Fruit fly (Drosophila melanogaster) whole organism, embryonic: ENCODE results near the gene CG10996.

ENCODE experiments used
- Atf6 ChIP-seq: fragments of 200-800 bp; sonication (Bioruptor generic); IDR thresholded peaks from 2 replicates; pipeline ENCODE4 v1.3.6; 2022; ENCODE audit warnings: missing biosample characterization, missing genetic modification characterization
- Awh ChIP-seq: fragments of 200-800 bp; sonication (Bioruptor generic); IDR thresholded peaks from 2 replicates; pipeline ENCODE4, ENCODE4 v1.3.6; 2022; ENCODE audit warnings: missing biosample characterization, missing genetic modification characterization
- B-H1 ChIP-seq: fragments of 200-800 bp; sonication (Bioruptor generic); IDR thresholded peaks from 3 replicates; pipeline ENCODE4 v1.3.6; 2022; ENCODE audit warnings: missing biosample characterization, missing genetic modification characterization
- BtbVII ChIP-seq: fragments of 200-800 bp; sonication (Bioruptor generic); optimal IDR thresholded peaks from 3 replicates; lab custom pipeline; 2017; ENCODE audit warnings: missing biosample characterization, mild to moderate bottlenecking, missing genetic modification characterization
- Bteb2 ChIP-seq: fragments of 200-800 bp; sonication (Bioruptor generic); optimal IDR thresholded peaks from 2 replicates; lab custom pipeline; 2016; ENCODE audit warnings: missing biosample characterization, missing genetic modification characterization
- CG10147 ChIP-seq: fragments of 200-800 bp; sonication (Bioruptor generic); optimal IDR thresholded peaks from 2 replicates; lab custom pipeline; 2019; ENCODE audit warnings: missing biosample characterization, mild to moderate bottlenecking, missing genetic modification characterization, moderate library complexity
- CG10654 ChIP-seq: fragments of 200-800 bp; sonication (Bioruptor generic); optimal IDR thresholded peaks from 2 replicates; lab custom pipeline; 2016; ENCODE audit warnings: missing biosample characterization, missing genetic modification characterization
- CG12155 ChIP-seq: fragments of 200-800 bp; sonication (Bioruptor generic); optimal IDR thresholded peaks from 3 replicates; lab custom pipeline; 2016; ENCODE audit warnings: missing biosample characterization, missing genetic modification characterization
- CG1233 ChIP-seq: fragments of 200-800 bp; sonication (Bioruptor generic); optimal IDR thresholded peaks from 4 replicates; lab custom pipeline; 2018; ENCODE audit warnings: missing biosample characterization, mild to moderate bottlenecking, missing genetic modification characterization
- CG13296 ChIP-seq: fragments of 200-800 bp; sonication (Bioruptor generic); optimal IDR thresholded peaks from 3 replicates; lab custom pipeline; 2018; ENCODE audit warnings: missing biosample characterization, mild to moderate bottlenecking, missing genetic modification characterization
- CG13424 ChIP-seq: fragments of 200-800 bp; sonication (Bioruptor generic); optimal IDR thresholded peaks from 2 replicates; lab custom pipeline; 2019; ENCODE audit warnings: missing biosample characterization, mild to moderate bottlenecking, missing genetic modification characterization, moderate library complexity
- CG13775 ChIP-seq: fragments of 200-800 bp; sonication (Bioruptor generic); optimal IDR thresholded peaks from 3 replicates; lab custom pipeline; 2017; ENCODE audit warnings: missing biosample characterization, mild to moderate bottlenecking, missing genetic modification characterization
- CG14014 ChIP-seq: fragments of 200-800 bp; sonication (Bioruptor generic); IDR thresholded peaks from 2 replicates; pipeline ENCODE4 v1.3.6; 2022; ENCODE audit warnings: missing biosample characterization, missing genetic modification characterization
- CG14050 ChIP-seq: fragments of 200-800 bp; sonication (Bioruptor generic); IDR thresholded peaks from 3 replicates; pipeline ENCODE4 v1.3.6; 2022; ENCODE audit warnings: missing biosample characterization, missing genetic modification characterization
- CG1602 ChIP-seq: fragments of 200-800 bp; sonication (Bioruptor generic); optimal IDR thresholded peaks from 3 replicates; lab custom pipeline; 2016; ENCODE audit warnings: missing biosample characterization, missing genetic modification characterization
- CG2120 ChIP-seq: fragments of 200-800 bp; sonication (Bioruptor generic); optimal IDR thresholded peaks from 3 replicates; lab custom pipeline; 2016; ENCODE audit warnings: missing biosample characterization, missing genetic modification characterization
- CG4854 ChIP-seq: fragments of 200-800 bp; sonication (Bioruptor generic); optimal IDR thresholded peaks from 2 replicates; lab custom pipeline; 2016; ENCODE audit warnings: missing biosample characterization, missing genetic modification characterization, inconsistent platforms
- CG7745 ChIP-seq: fragments of 200-800 bp; sonication (Bioruptor generic); optimal IDR thresholded peaks from 2 replicates; lab custom pipeline; 2018; ENCODE audit warnings: missing biosample characterization, mild to moderate bottlenecking, missing genetic modification characterization, moderate library complexity
- CG7987 ChIP-seq: fragments of 200-800 bp; sonication (Bioruptor generic); optimal IDR thresholded peaks from 2 replicates; lab custom pipeline; 2018; ENCODE audit warnings: missing biosample characterization, mild to moderate bottlenecking, missing genetic modification characterization, moderate library complexity
- CG9932 ChIP-seq: fragments of 200-800 bp; sonication (Bioruptor generic); IDR thresholded peaks from 2 replicates; pipeline ENCODE4 v1.3.6; 2022; ENCODE audit warnings: missing biosample characterization, missing genetic modification characterization
- D19B ChIP-seq: fragments of 200-800 bp; sonication (Bioruptor generic); optimal IDR thresholded peaks from 2 replicates; lab custom pipeline; 2017; ENCODE audit warnings: missing biosample characterization, mild to moderate bottlenecking, missing genetic modification characterization
- Dek ChIP-seq: fragments of 200-800 bp; sonication (Bioruptor generic); optimal IDR thresholded peaks from 3 replicates; lab custom pipeline; 2019; ENCODE audit warnings: missing biosample characterization, mild to moderate bottlenecking, missing genetic modification characterization, moderate library complexity
- Dll ChIP-seq: fragments of 200-800 bp; sonication (Bioruptor generic); IDR thresholded peaks from 4 replicates; pipeline ENCODE4 v1.3.6; 2022; ENCODE audit warnings: missing biosample characterization, missing genetic modification characterization; ENCODE audit not compliant: partially characterized antibody
- E2f2 ChIP-seq: fragments of 200-800 bp; sonication (Bioruptor generic); IDR thresholded peaks from 2 replicates; pipeline ENCODE4 v1.3.6; 2022; ENCODE audit warnings: missing biosample characterization, missing genetic modification characterization
- Fer1 ChIP-seq: fragments of 200-800 bp; sonication (Bioruptor generic); optimal IDR thresholded peaks from 2 replicates; lab custom pipeline; 2017; ENCODE audit warnings: missing biosample characterization, mild to moderate bottlenecking, missing genetic modification characterization
- GATAe ChIP-seq: fragments of 200-800 bp; sonication (Bioruptor generic); conservative IDR thresholded peaks from 2 replicates; pipeline ENCODE4 v1.3.6; 2022; ENCODE audit warnings: missing biosample characterization, missing genetic modification characterization
- H2.0 ChIP-seq: fragments of 200-800 bp; sonication (Bioruptor generic); IDR thresholded peaks from 2 replicates; pipeline ENCODE4 v1.3.6; 2022; ENCODE audit warnings: missing biosample characterization, missing genetic modification characterization
- HLH4C ChIP-seq: fragments of 200-800 bp; sonication (Bioruptor generic); IDR thresholded peaks from 3 replicates; pipeline ENCODE4 v1.3.6; 2022; ENCODE audit warnings: missing biosample characterization, missing genetic modification characterization; ENCODE audit not compliant: partially characterized antibody
- Lpt ChIP-seq: fragments of >200 bp; optimal IDR thresholded peaks from 2 replicates; lab custom pipeline; 2018; ENCODE audit warnings: missing biosample characterization, missing genetic modification characterization
- Meics ChIP-seq: fragments of 200-800 bp; sonication (Bioruptor generic); optimal IDR thresholded peaks from 2 replicates; lab custom pipeline; 2017; ENCODE audit warnings: missing biosample characterization, mild to moderate bottlenecking, missing genetic modification characterization
- Mrtf ChIP-seq: fragments of 200-800 bp; sonication (Bioruptor generic); IDR thresholded peaks from 3 replicates; pipeline ENCODE4 v1.3.6; 2022; ENCODE audit warnings: missing biosample characterization, missing genetic modification characterization
- NK7.1 ChIP-seq: fragments of 200-800 bp; sonication (Bioruptor generic); optimal IDR thresholded peaks from 3 replicates; lab custom pipeline; 2016; ENCODE audit warnings: missing biosample characterization, missing genetic modification characterization
- Pdp1 ChIP-seq, 2 experiments: fragments of 200-800 bp; sonication (Bioruptor generic); optimal IDR thresholded peaks; 3 replicates each; lab custom pipeline; 2016; ENCODE audit warnings: missing biosample characterization in 2 of 2, missing genetic modification characterization in 2 of 2, mild to moderate bottlenecking in 1 of 2, moderate library complexity in 1 of 2
- al ChIP-seq: fragments of 200-800 bp; sonication (Bioruptor generic); IDR thresholded peaks from 2 replicates; pipeline ENCODE4 v1.3.6; 2022; ENCODE audit warnings: missing biosample characterization, missing genetic modification characterization
- ap ChIP-seq: fragments of 200-800 bp; sonication (Bioruptor generic); IDR thresholded peaks from 2 replicates; pipeline ENCODE4 v1.3.6; 2022; ENCODE audit warnings: missing biosample characterization, missing genetic modification characterization
- esg ChIP-seq: fragments of 200-800 bp; sonication (Bioruptor generic); conservative IDR thresholded peaks from 2 replicates; pipeline ENCODE4 v1.3.6; 2022; ENCODE audit warnings: missing biosample characterization, missing genetic modification characterization
- ham ChIP-seq: fragments of 200-800 bp; sonication (Bioruptor generic); IDR thresholded peaks from 2 replicates; pipeline ENCODE4 v1.3.6; 2022; ENCODE audit warnings: missing biosample characterization, missing genetic modification characterization
- hkb ChIP-seq, 2 experiments: fragments of 200-800 bp in 1 of 2; fragments of >200 bp in 1 of 2; sonication (Bioruptor generic) in 1 of 2; IDR thresholded peaks in 1 of 2; optimal IDR thresholded peaks in 1 of 2; 2 replicates each; pipeline versions ENCODE4 v1.3.6 to Lab custom; 2017 to 2022; ENCODE audit warnings: missing biosample characterization in 1 of 2, missing genetic modification characterization in 1 of 2
- lbe ChIP-seq: fragments of 200-800 bp; sonication (Bioruptor generic); optimal IDR thresholded peaks from 2 replicates; lab custom pipeline; 2016; ENCODE audit warnings: missing biosample characterization, mild to moderate bottlenecking, missing genetic modification characterization
- lilli ChIP-seq: fragments of 200-800 bp; sonication (Bioruptor generic); optimal IDR thresholded peaks from 3 replicates; lab custom pipeline; 2016; ENCODE audit warnings: missing biosample characterization, missing genetic modification characterization
- odd ChIP-seq: fragments of 200-800 bp; sonication (Bioruptor generic); optimal IDR thresholded peaks from 2 replicates; lab custom pipeline; 2017; ENCODE audit warnings: missing biosample characterization, mild to moderate bottlenecking, missing genetic modification characterization
- pzg ChIP-seq: fragments of 200-800 bp; sonication (Bioruptor generic); optimal IDR thresholded peaks from 3 replicates; lab custom pipeline; 2018; ENCODE audit warnings: missing biosample characterization, mild to moderate bottlenecking, missing genetic modification characterization, moderate library complexity
- ranshi ChIP-seq: fragments of 200-800 bp; sonication (Bioruptor generic); IDR thresholded peaks from 2 replicates; pipeline ENCODE4 v1.3.6; 2022; ENCODE audit warnings: missing biosample characterization, missing genetic modification characterization
- slbo ChIP-seq: fragments of 200-800 bp; sonication (Bioruptor generic); IDR thresholded peaks from 2 replicates; pipeline ENCODE4 v1.3.6; 2022; ENCODE audit warnings: missing biosample characterization, missing genetic modification characterization
- sob ChIP-seq: fragments of 200-800 bp; sonication (Bioruptor generic); IDR thresholded peaks from 2 replicates; pipeline ENCODE4 v1.3.6; 2022; ENCODE audit warnings: missing biosample characterization, missing genetic modification characterization
- tna ChIP-seq: fragments of 200-800 bp; sonication (Bioruptor generic); IDR thresholded peaks from 2 replicates; pipeline ENCODE4 v1.3.6; 2022; ENCODE audit warnings: missing biosample characterization, missing genetic modification characterization; ENCODE audit not compliant: partially characterized antibody
- unc-4 ChIP-seq: fragments of 200-800 bp; sonication (Bioruptor generic); IDR thresholded peaks from 2 replicates; pipeline ENCODE4 v1.3.6; 2022; ENCODE audit warnings: missing biosample characterization, missing genetic modification characterization; ENCODE audit not compliant: partially characterized antibody
- unpg ChIP-seq: fragments of 200-800 bp; sonication (Bioruptor generic); optimal IDR thresholded peaks from 3 replicates; lab custom pipeline; 2018; ENCODE audit warnings: missing biosample characterization, mild to moderate bottlenecking, missing genetic modification characterization, moderate library complexity
- wek ChIP-seq: fragments of 200-800 bp; sonication (Bioruptor generic); optimal IDR thresholded peaks from 3 replicates; lab custom pipeline; 2018; ENCODE audit warnings: missing biosample characterization, mild to moderate bottlenecking, missing genetic modification characterization, moderate library complexity

Gene CG10996

dm6 chrX:13756776-13757312, 40.6 kb downstream of the CG10996 start, which contains the start of the genes CG32625 and Rtc1 (continued):
- TF ChIP-seq unpg (GFP tag; lab: Kevin White, UChicago) (peak; percentile 61), wek (GFP tag; lab: Kevin White, UChicago) (no peak), tna (0 out of 2 replicates have a peak, but pooled peaks have one; percentile 57), sob (peak; percentile 61; the same call in 1 of the 2 replicates), Fer1 (GFP tag; lab: Kevin White, UChicago) (peak; percentile 47), CG13296 (GFP tag; lab: Kevin White, UChicago) (peak; percentile 37), lbe (GFP tag; lab: Kevin White, UChicago) (peak; percentile 37), CG10147 (peak; percentile 53), odd (GFP tag; lab: Kevin White, UChicago) (peak; percentile 8), al (GFP tag; lab: Robert Waterston, UW) (peak; percentile 44), GATAe (GFP tag; lab: Robert Waterston, UW) (no peak), hkb (optimal IDR thresholded peaks at IDR 0.05; lab: Kevin White, UChicago) (no peak), hkb (GFP tag; IDR thresholded peaks at IDR 0.05; lab: Robert Waterston, UW) (peak; percentile 57; the same call in 1 of the 2 replicates), Atf6 (GFP tag; lab: Robert Waterston, UW) (0 out of 2 replicates have a peak, but pooled peaks have one; percentile 30), E2f2 (GFP tag; lab: Robert Waterston, UW) (peak; percentile 61), H2.0 (no peak), pzg (GFP tag; lab: Kevin White, UChicago) (peak; percentile 53), CG14014 (peak; percentile 36; the same call in 1 of the 2 replicates), Lpt (GFP tag; lab: Kevin White, UChicago) (no peak), BtbVII (peak; percentile 11), Meics (GFP tag; lab: Kevin White, UChicago) (peak; percentile 49), Dek (peak; percentile 25), HLH4C (GFP tag; lab: Robert Waterston, UW) (peak; percentile 70), NK7.1 (GFP tag; lab: Kevin White, UChicago) (no peak), unc-4 (GFP tag; lab: Robert Waterston, UW) (peak; percentile 67), lilli (peak; percentile 44), ranshi (GFP tag; lab: Robert Waterston, UW) (0 out of 2 replicates have a peak, but pooled peaks have one; percentile 4), esg (GFP tag; lab: Robert Waterston, UW) (no peak), Mrtf (no peak), CG12155 (peak; percentile 20), CG14050 (GFP tag; lab: Robert Waterston, UW) (0 out of 3 replicates have a peak, but pooled peaks have one; percentile 21), ham (GFP tag; lab: Robert Waterston, UW) (no peak), CG1602 (peak; percentile 10), slbo (GFP tag; lab: Robert Waterston, UW) (peak; percentile 73), Bteb2 (GFP tag; lab: Kevin White, UChicago) (no peak), CG13775 (GFP tag; lab: Kevin White, UChicago) (peak; percentile 59), CG1233 (no peak), CG13424 (tag; lab: Kevin White, UChicago) (peak; percentile 60), CG4854 (peak; percentile 21), CG10654 (GFP tag; lab: Kevin White, UChicago) (peak; percentile 13), D19B (GFP tag; lab: Kevin White, UChicago) (no peak), CG2120 (GFP tag; lab: Kevin White, UChicago) (peak; percentile 42), ap (peak; percentile 32; the same call in 1 of the 2 replicates), Awh (GFP tag; lab: Robert Waterston, UW) (no peak; the same call in 1 of the 2 replicates), Pdp1 (GFP tag; optimal IDR thresholded peaks at IDR 0.05; lab: Kevin White, UChicago) (peak in 1 of 2 experiments; percentile 4), B-H1 (no peak), Dll (peak; percentile 76), CG9932 (peak; percentile 69), CG7987 (GFP tag; lab: Kevin White, UChicago) (no peak), CG7745 (tag; lab: Kevin White, UChicago) (no peak)
